Fruit fly (Drosophila melanogaster): ENCODE data around the gene CkIIalpha-i3.

CkIIalpha-i3 gene

dm6 chr3L:756372-756771, 46.0 kb upstream of the CkIIalpha-i3 start:
- TF ChIP-seq esn (GFP tag; optimal IDR thresholded peaks at IDR 0.05): no peak
- no peak for TF ChIP-seq salr (GFP tag; optimal IDR thresholded peaks at IDR 0.05)
- no peak for TF ChIP-seq cyc (GFP tag; optimal IDR thresholded peaks at IDR 0.05)
- peak; percentile 5 for TF ChIP-seq Met (GFP tag; optimal IDR thresholded peaks at IDR 0.05)
- no peak for TF ChIP-seq Smox (GFP tag; optimal IDR thresholded peaks at IDR 0.05)
- peak; percentile 37 for TF ChIP-seq pdm3 (GFP tag; optimal IDR thresholded peaks at IDR 0.05)
- peak; percentile 85 for TF ChIP-seq CG8119 (GFP tag; IDR thresholded peaks at IDR 0.05)
- TF ChIP-seq dsx (GFP tag; optimal IDR thresholded peaks at IDR 0.05; ENCODE audit: poor library complexity, severe bottlenecking): no peak
- peak; percentile 49 for TF ChIP-seq dac (GFP tag; optimal IDR thresholded peaks at IDR 0.05)
- no peak for TF ChIP-seq CG1621 (tag; optimal IDR thresholded peaks at IDR 0.05)
- no peak for TF ChIP-seq CG3032 (tag; optimal IDR thresholded peaks at IDR 0.05)
- no peak for TF ChIP-seq CG9139 (GFP tag; optimal IDR thresholded peaks at IDR 0.05)
- TF ChIP-seq CG6792 (GFP tag; optimal IDR thresholded peaks at IDR 0.05): no peak
- peak; percentile 54 for TF ChIP-seq Gug (GFP tag; IDR thresholded peaks at IDR 0.05)
- no peak for TF ChIP-seq CG6808 (GFP tag; optimal IDR thresholded peaks at IDR 0.05)
- peak; percentile 21 for TF ChIP-seq acj6 (GFP tag; optimal IDR thresholded peaks at IDR 0.05)
- no peak for TF ChIP-seq svp (GFP tag)
- TF ChIP-seq CG11902 (GFP tag; optimal IDR thresholded peaks at IDR 0.05): no peak
- no peak for TF ChIP-seq Ets96B (tag; optimal IDR thresholded peaks at IDR 0.05)
- no peak for TF ChIP-seq Sox102F (GFP tag; optimal IDR thresholded peaks at IDR 0.05)
- peak; percentile 12 for TF ChIP-seq CG10631 (GFP tag; optimal IDR thresholded peaks at IDR 0.05)
- TF ChIP-seq net (GFP tag; optimal IDR thresholded peaks at IDR 0.05): peak; percentile 10
- peak; percentile 81 for TF ChIP-seq Hr4 (GFP tag; optimal IDR thresholded peaks at IDR 0.05)
- no peak for TF ChIP-seq fkh (GFP tag; optimal IDR thresholded peaks at IDR 0.05)
- TF ChIP-seq CG11294 (GFP tag; IDR thresholded peaks at IDR 0.05): peak; percentile 32
- no peak for TF ChIP-seq fd85E (GFP tag; optimal IDR thresholded peaks at IDR 0.05)
- peak; percentile 88 for TF ChIP-seq eg (GFP tag; IDR thresholded peaks at IDR 0.05)
- TF ChIP-seq OdsH (GFP tag; optimal IDR thresholded peaks at IDR 0.05): peak; percentile 49
- peak; percentile 37 for TF ChIP-seq Lpt (GFP tag; optimal IDR thresholded peaks at IDR 0.05)
- TF ChIP-seq CG31627 (GFP tag; optimal IDR thresholded peaks at IDR 0.05): no peak
- peak; percentile 87 for TF ChIP-seq CG15336 (GFP tag; IDR thresholded peaks at IDR 0.05)
- peak; percentile 76 for TF ChIP-seq CG6276 (GFP tag; optimal IDR thresholded peaks at IDR 0.05)
- TF ChIP-seq CG8319 (GFP tag; optimal IDR thresholded peaks at IDR 0.05): no peak
- TF ChIP-seq Sox14 (GFP tag; optimal IDR thresholded peaks at IDR 0.05): no peak
- TF ChIP-seq CG6163 (GFP tag; IDR thresholded peaks at IDR 0.05): peak; percentile 65
- peak; percentile 82 for TF ChIP-seq CG32006 (GFP tag; optimal IDR thresholded peaks at IDR 0.05)
- peak; percentile 36 for TF ChIP-seq Eip78C (GFP tag)
- TF ChIP-seq CG3919 (GFP tag; optimal IDR thresholded peaks at IDR 0.05): peak; percentile 24
- peak; percentile 71 for TF ChIP-seq CG4318 (GFP tag; optimal IDR thresholded peaks at IDR 0.05)
- TF ChIP-seq CG34406 (GFP tag; optimal IDR thresholded peaks at IDR 0.05): no peak
- peak; percentile 2 for TF ChIP-seq Eip75B (GFP tag; optimal IDR thresholded peaks at IDR 0.05)
- TF ChIP-seq achi (GFP tag; optimal IDR thresholded peaks at IDR 0.05): peak; percentile 8

dm6 chr3L:755259-755658, 44.9 kb upstream of the CkIIalpha-i3 start, which contains the start of gene hng3:
Gene hng3 (minus strand): TSS chr3L:755489.
- TF ChIP-seq CG32006 (GFP tag; optimal IDR thresholded peaks at IDR 0.05): peak; percentile 36
- TF ChIP-seq acj6 (GFP tag; optimal IDR thresholded peaks at IDR 0.05): peak; percentile 6
- TF ChIP-seq eg (GFP tag; IDR thresholded peaks at IDR 0.05): peak; percentile 36; the same call in 1 of the 3 replicates
- TF ChIP-seq Hr4 (GFP tag; optimal IDR thresholded peaks at IDR 0.05): peak; percentile 46
- no peak for TF ChIP-seq pdm3 (GFP tag; optimal IDR thresholded peaks at IDR 0.05)
- TF ChIP-seq CG3032 (tag; optimal IDR thresholded peaks at IDR 0.05): no peak
- TF ChIP-seq CG6276 (GFP tag; optimal IDR thresholded peaks at IDR 0.05): peak; percentile 3
- TF ChIP-seq CG4318 (GFP tag; optimal IDR thresholded peaks at IDR 0.05): peak; percentile 37
- no peak for TF ChIP-seq OdsH (GFP tag; optimal IDR thresholded peaks at IDR 0.05)
- no peak for TF ChIP-seq spab (GFP tag; optimal IDR thresholded peaks at IDR 0.05)

Data from whole organism, prepupa.